Fruit fly (Drosophila melanogaster) whole organism, embryonic: ENCODE measurements around the gene mof.
A peak's percentile ranks its signal among the peaks of the same experiment; 100 is the strongest.

Experiments
- ATbp ChIP-seq: fragments of 200-800 bp; sonication (Bioruptor generic); optimal IDR thresholded peaks from 2 replicates; lab custom pipeline; 2017; ENCODE audit warnings: missing biosample characterization, mild to moderate bottlenecking, missing genetic modification characterization, missing genetic modification reagents
- Atf6 ChIP-seq: fragments of 200-800 bp; sonication (Bioruptor generic); IDR thresholded peaks from 2 replicates; pipeline ENCODE4 v1.3.6; 2022; ENCODE audit warnings: missing biosample characterization, missing genetic modification characterization
- CG10321 ChIP-seq: fragments of 200-800 bp; sonication (Bioruptor generic); IDR thresholded peaks from 2 replicates; pipeline ENCODE4 v1.3.6; 2022; ENCODE audit warnings: missing biosample characterization, missing genetic modification characterization
- CG10654 ChIP-seq: fragments of 200-800 bp; sonication (Bioruptor generic); optimal IDR thresholded peaks from 2 replicates; lab custom pipeline; 2016; ENCODE audit warnings: missing biosample characterization, missing genetic modification characterization
- CG11504 ChIP-seq: fragments of 200-800 bp; sonication (Bioruptor generic); optimal IDR thresholded peaks from 3 replicates; lab custom pipeline; 2019; ENCODE audit warnings: missing biosample characterization, mild to moderate bottlenecking, missing genetic modification characterization, moderate library complexity
- CG11695 ChIP-seq: fragments of 200-800 bp; sonication (Bioruptor generic); IDR thresholded peaks from 3 replicates; pipeline ENCODE4 v1.3.6; 2022; ENCODE audit warnings: missing biosample characterization, missing genetic modification characterization
- CG12744 ChIP-seq: fragments of 200-800 bp; sonication (Bioruptor generic); optimal IDR thresholded peaks from 2 replicates; lab custom pipeline; 2016; ENCODE audit warnings: missing biosample characterization, missing genetic modification characterization
- CG15479 ChIP-seq: fragments of 200-800 bp; sonication (Bioruptor generic); optimal IDR thresholded peaks from 3 replicates; lab custom pipeline; 2019; ENCODE audit warnings: missing biosample characterization, mild to moderate bottlenecking, missing genetic modification characterization, moderate library complexity
- CG17361 ChIP-seq: fragments of 200-800 bp; sonication (Bioruptor generic); IDR thresholded peaks from 3 replicates; pipeline ENCODE4 v1.3.6; 2022; ENCODE audit warnings: missing biosample characterization, missing genetic modification characterization
- CG18262 ChIP-seq: fragments of 200-800 bp; optimal IDR thresholded peaks from 3 replicates; lab custom pipeline; 2019; ENCODE audit warnings: missing biosample characterization, mild to moderate bottlenecking, missing genetic modification characterization, moderate library complexity
- CG2875 ChIP-seq: fragments of 200-800 bp; sonication (Bioruptor generic); optimal IDR thresholded peaks from 2 replicates; lab custom pipeline; 2017; ENCODE audit warnings: missing biosample characterization, mild to moderate bottlenecking, missing genetic modification characterization, missing genetic modification reagents
- CG31365 ChIP-seq: fragments of 200-800 bp; sonication (Bioruptor generic); optimal IDR thresholded peaks from 2 replicates; lab custom pipeline; 2018; ENCODE audit warnings: missing biosample characterization, mild to moderate bottlenecking, missing genetic modification characterization
- CG3163 ChIP-seq: fragments of 200-800 bp; sonication (Bioruptor generic); optimal IDR thresholded peaks from 3 replicates; lab custom pipeline; 2016; ENCODE audit warnings: missing biosample characterization, missing genetic modification characterization
- CG3838 ChIP-seq: fragments of 200-800 bp; sonication (Bioruptor generic); optimal IDR thresholded peaks from 3 replicates; lab custom pipeline; 2016; ENCODE audit warnings: missing biosample characterization, missing genetic modification characterization
- CG4424 ChIP-seq: fragments of 200-800 bp; sonication (Bioruptor generic); optimal IDR thresholded peaks from 3 replicates; lab custom pipeline; 2016; ENCODE audit warnings: missing biosample characterization, missing genetic modification characterization
- CG4707 ChIP-seq: fragments of 200-800 bp; sonication (Bioruptor generic); optimal IDR thresholded peaks from 2 replicates; lab custom pipeline; 2018; ENCODE audit warnings: missing biosample characterization, mild to moderate bottlenecking, missing genetic modification characterization, moderate library complexity
- CG6854 ChIP-seq: fragments of 200-800 bp; sonication (Bioruptor generic); optimal IDR thresholded peaks from 3 replicates; lab custom pipeline; 2017; ENCODE audit warnings: missing biosample characterization, mild to moderate bottlenecking, missing genetic modification characterization
- CG7556 ChIP-seq: fragments of 200-800 bp; sonication (Bioruptor generic); optimal IDR thresholded peaks from 2 replicates; lab custom pipeline; 2017; ENCODE audit warnings: missing biosample characterization, mild to moderate bottlenecking, missing genetic modification characterization
- CG9437 ChIP-seq: fragments of 200-800 bp; sonication (Bioruptor generic); optimal IDR thresholded peaks from 2 replicates; lab custom pipeline; 2018; ENCODE audit warnings: missing biosample characterization, mild to moderate bottlenecking, missing genetic modification characterization
- CkIIα-i1 ChIP-seq: fragments of 200-800 bp; sonication (Bioruptor generic); IDR thresholded peaks from 2 replicates; pipeline ENCODE4 v1.3.6; 2022; ENCODE audit warnings: missing biosample characterization, missing genetic modification characterization
- D ChIP-seq, 2 experiments: fragments of 200-800 bp in 1 of 2; fragments of >200 bp in 1 of 2; sonication (Bioruptor generic) in 1 of 2; optimal IDR thresholded peaks; 2 replicates in 1 of 2; 3 replicates in 1 of 2; lab custom pipeline; 2017; ENCODE audit warnings: mild to moderate bottlenecking in 1 of 2, missing biosample characterization in 1 of 2, missing genetic modification characterization in 1 of 2, missing genetic modification reagents in 1 of 2
- Dbx ChIP-seq: fragments of 200-800 bp; sonication (Bioruptor generic); IDR thresholded peaks from 3 replicates; pipeline ENCODE4 v1.3.6; 2022; ENCODE audit warnings: missing biosample characterization, missing genetic modification characterization
- Dfd ChIP-seq, 2 experiments: fragments of >200 bp; optimal IDR thresholded peaks; 2 replicates each; lab custom pipeline; 2017; ENCODE audit warnings: missing biosample characterization in 2 of 2, missing genetic modification characterization in 2 of 2
- Dp ChIP-seq: fragments of 200-800 bp; sonication (Bioruptor generic); optimal IDR thresholded peaks from 2 replicates; lab custom pipeline; 2018; ENCODE audit warnings: missing biosample characterization, mild to moderate bottlenecking, missing genetic modification characterization, moderate library complexity
- Ets97D ChIP-seq: fragments of 200-800 bp; sonication (Bioruptor generic); optimal IDR thresholded peaks from 3 replicates; lab custom pipeline; 2016; ENCODE audit warnings: missing biosample characterization, missing genetic modification characterization
- H2.0 ChIP-seq: fragments of 200-800 bp; sonication (Bioruptor generic); IDR thresholded peaks from 2 replicates; pipeline ENCODE4 v1.3.6; 2022; ENCODE audit warnings: missing biosample characterization, missing genetic modification characterization
- Lpt ChIP-seq: fragments of >200 bp; optimal IDR thresholded peaks from 2 replicates; lab custom pipeline; 2018; ENCODE audit warnings: missing biosample characterization, missing genetic modification characterization
- MBD-R2 ChIP-seq: fragments of 200-800 bp; sonication (Bioruptor generic); IDR thresholded peaks from 2 replicates; pipeline ENCODE4 v1.3.6; 2022; ENCODE audit warnings: missing biosample characterization, missing genetic modification characterization
- Meics ChIP-seq: fragments of 200-800 bp; sonication (Bioruptor generic); optimal IDR thresholded peaks from 2 replicates; lab custom pipeline; 2017; ENCODE audit warnings: missing biosample characterization, mild to moderate bottlenecking, missing genetic modification characterization
- crp ChIP-seq, 2 experiments: fragments of 200-800 bp; sonication (Bioruptor generic); optimal IDR thresholded peaks; 2 replicates in 1 of 2; 3 replicates in 1 of 2; lab custom pipeline; 2017; ENCODE audit warnings: missing biosample characterization in 2 of 2, missing genetic modification characterization in 2 of 2, mild to moderate bottlenecking in 1 of 2, moderate library complexity in 1 of 2
- danr ChIP-seq: fragments of 200-800 bp; sonication (Bioruptor generic); IDR thresholded peaks from 2 replicates; pipeline ENCODE4 v1.3.6; 2022; ENCODE audit warnings: missing biosample characterization, missing genetic modification characterization
- dmrt11E ChIP-seq: fragments of 200-800 bp; sonication (Bioruptor generic); optimal IDR thresholded peaks from 3 replicates; lab custom pipeline; 2018; ENCODE audit warnings: missing biosample characterization, mild to moderate bottlenecking, missing genetic modification characterization, moderate library complexity
- inv ChIP-seq: fragments of 200-800 bp; sonication (Bioruptor generic); IDR thresholded peaks from 2 replicates; pipeline ENCODE4 v1.3.6; 2022; ENCODE audit warnings: missing biosample characterization, missing genetic modification characterization; ENCODE audit not compliant: partially characterized antibody
- mld ChIP-seq: fragments of 200-800 bp; sonication (Bioruptor generic); IDR thresholded peaks from 3 replicates; pipeline ENCODE4 v1.3.6; 2022; ENCODE audit warnings: missing biosample characterization, missing genetic modification characterization; ENCODE audit not compliant: partially characterized antibody
- oc ChIP-seq: fragments of 200-800 bp; sonication (Bioruptor generic); optimal IDR thresholded peaks from 2 replicates; lab custom pipeline; 2018; ENCODE audit warnings: missing biosample characterization, mild to moderate bottlenecking, missing genetic modification characterization, moderate library complexity
- peb ChIP-seq: fragments of 200-800 bp; sonication (Bioruptor generic); IDR thresholded peaks from 2 replicates; pipeline ENCODE4 v1.3.6; 2022; ENCODE audit warnings: missing biosample characterization, missing genetic modification characterization
- pho ChIP-seq: fragments of 200-800 bp; sonication (Bioruptor generic); optimal IDR thresholded peaks from 2 replicates; lab custom pipeline; 2016; ENCODE audit warnings: missing biosample characterization, missing genetic modification characterization
- prd ChIP-seq, 3 experiments: fragments of >200 bp in 2 of 3; fragments of 200-800 bp in 1 of 3; sonication (Bioruptor generic) in 1 of 3; optimal IDR thresholded peaks in 2 of 3; IDR thresholded peaks in 1 of 3; 2 replicates in 2 of 3; 3 replicates in 1 of 3; pipeline versions ENCODE4 v1.3.6 to Lab custom; 2017 to 2022; ENCODE audit warnings: missing biosample characterization in 1 of 3, missing genetic modification characterization in 1 of 3
- pros ChIP-seq: fragments of 200-800 bp; sonication (Bioruptor generic); optimal IDR thresholded peaks from 3 replicates; lab custom pipeline; 2019; ENCODE audit warnings: missing biosample characterization, mild to moderate bottlenecking, missing genetic modification characterization, moderate library complexity
- sc ChIP-seq, 3 experiments: fragments of >200 bp in 2 of 3; fragments of 200-800 bp in 1 of 3; sonication (Bioruptor generic) in 1 of 3; optimal IDR thresholded peaks; 2 replicates in 2 of 3; 3 replicates in 1 of 3; lab custom pipeline; 2017; ENCODE audit warnings: mild to moderate bottlenecking in 1 of 3, missing biosample characterization in 1 of 3, missing genetic modification characterization in 1 of 3, missing genetic modification reagents in 1 of 3
- seq ChIP-seq: fragments of 200-800 bp; sonication (Bioruptor generic); IDR thresholded peaks from 2 replicates; pipeline ENCODE4 v1.3.6; 2022; ENCODE audit warnings: missing biosample characterization, missing genetic modification characterization
- sim ChIP-seq: fragments of 200-800 bp; sonication (Bioruptor generic); IDR thresholded peaks from 2 replicates; pipeline ENCODE4 v1.3.6; 2022; ENCODE audit warnings: missing biosample characterization, missing genetic modification characterization
- slp2 ChIP-seq: fragments of 200-800 bp; sonication (Bioruptor generic); optimal IDR thresholded peaks from 2 replicates; lab custom pipeline; 2016; ENCODE audit warnings: missing biosample characterization, missing genetic modification characterization
- stc ChIP-seq: fragments of 200-800 bp; sonication (Bioruptor generic); IDR thresholded peaks from 2 replicates; pipeline ENCODE4 v1.3.6; 2022; ENCODE audit warnings: missing biosample characterization, missing genetic modification characterization
- tna ChIP-seq: fragments of 200-800 bp; sonication (Bioruptor generic); IDR thresholded peaks from 2 replicates; pipeline ENCODE4 v1.3.6; 2022; ENCODE audit warnings: missing biosample characterization, missing genetic modification characterization; ENCODE audit not compliant: partially characterized antibody
- toy ChIP-seq: fragments of 200-800 bp; sonication (Bioruptor generic); IDR thresholded peaks from 2 replicates; pipeline ENCODE4 v1.3.6; 2022; ENCODE audit warnings: missing biosample characterization, missing genetic modification characterization
- zfh2 ChIP-seq: fragments of 200-800 bp; sonication (Bioruptor generic); optimal IDR thresholded peaks from 2 replicates; lab custom pipeline; 2016; ENCODE audit warnings: missing biosample characterization, missing genetic modification characterization

mof gene

dm6 chrX:5895821-5896550 is 19.3 kb upstream of the mof start (continued):
- peak; percentile 86 for TF ChIP-seq CG10654 (GFP tag; lab: Kevin White, UChicago)
- peak; percentile 79 for TF ChIP-seq toy (GFP tag; lab: Robert Waterston, UW)
- peak; percentile 92 for TF ChIP-seq CG11504
- TF ChIP-seq Dp (GFP tag; lab: Kevin White, UChicago): no peak
- no peak for TF ChIP-seq sc (optimal IDR thresholded peaks at IDR 0.05; lab: Kevin White, UChicago)
- peak; percentile 84 for TF ChIP-seq sc (GFP tag; optimal IDR thresholded peaks at IDR 0.05; lab: Kevin White, UChicago)
- peak; percentile 95 for TF ChIP-seq ATbp
- peak; percentile 75 for TF ChIP-seq danr (GFP tag; lab: Robert Waterston, UW)
- peak; percentile 75 for TF ChIP-seq CG6854 (GFP tag; lab: Kevin White, UChicago)
- TF ChIP-seq CG12744 (GFP tag; lab: Kevin White, UChicago): peak; percentile 73
- TF ChIP-seq sim (GFP tag; lab: Robert Waterston, UW): peak; percentile 92
- peak in 1 of 2 experiments; percentile 44 for TF ChIP-seq crp (GFP tag; optimal IDR thresholded peaks at IDR 0.05; lab: Kevin White, UChicago)
- TF ChIP-seq mld (GFP tag; lab: Robert Waterston, UW): no peak
- TF ChIP-seq CG17361 (GFP tag; lab: Robert Waterston, UW): peak; percentile 90
- peak; percentile 83 for TF ChIP-seq dmrt11E (tag; lab: Kevin White, UChicago)
- peak; percentile 91 for TF ChIP-seq CG2875 (GFP tag; lab: Kevin White, UChicago)
- TF ChIP-seq CG4707: peak; percentile 74
- peak; percentile 67 for TF ChIP-seq CG3163 (GFP tag; lab: Kevin White, UChicago)
- peak; percentile 78 for TF ChIP-seq CG31365 (tag; lab: Kevin White, UChicago)
- no peak for TF ChIP-seq pros (GFP tag; lab: Kevin White, UChicago)
- no peak for TF ChIP-seq tna (GFP tag; lab: Robert Waterston, UW)
- peak; percentile 30 for TF ChIP-seq zfh2
- peak; percentile 91 for TF ChIP-seq peb
- TF ChIP-seq oc (tag; lab: Kevin White, UChicago): peak; percentile 93
- peak; percentile 66 for TF ChIP-seq CG9437
- peak; percentile 89 for TF ChIP-seq H2.0 (GFP tag; lab: Robert Waterston, UW)
- TF ChIP-seq slp2 (GFP tag; lab: Kevin White, UChicago): peak; percentile 91
- peak; percentile 82 for TF ChIP-seq Meics
- no peak for TF ChIP-seq Dfd (GFP tag; optimal IDR thresholded peaks at IDR 0.05; lab: Kevin White, UChicago)
- TF ChIP-seq MBD-R2 (GFP tag; lab: Robert Waterston, UW): peak; percentile 71; the same call in 1 of the 2 replicates
- TF ChIP-seq inv (GFP tag; lab: Robert Waterston, UW): no peak
- peak; percentile 87 for TF ChIP-seq seq (GFP tag; lab: Robert Waterston, UW)
- peak; percentile 83 for TF ChIP-seq CG7556
- TF ChIP-seq CG10321 (GFP tag; lab: Robert Waterston, UW): peak; percentile 72
- peak; percentile 92 for TF ChIP-seq CG4424
- TF ChIP-seq CG18262 (tag; lab: Kevin White, UChicago): peak; percentile 92
- peak; percentile 91 for TF ChIP-seq stc
- TF ChIP-seq Dbx (GFP tag; lab: Robert Waterston, UW): peak; percentile 60; the same call in 2 of the 3 replicates
- peak; percentile 65 for TF ChIP-seq Ets97D (GFP tag; lab: Kevin White, UChicago)
- TF ChIP-seq Lpt (GFP tag; lab: Kevin White, UChicago): no peak
- no peak for TF ChIP-seq prd (optimal IDR thresholded peaks at IDR 0.05; lab: Kevin White, UChicago)
- TF ChIP-seq prd (GFP tag; IDR thresholded peaks at IDR 0.05; lab: Robert Waterston, UW): peak; percentile 92
- TF ChIP-seq CG3838 (GFP tag; lab: Kevin White, UChicago): peak; percentile 44
- no peak for TF ChIP-seq D (optimal IDR thresholded peaks at IDR 0.05; lab: Kevin White, UChicago)
- TF ChIP-seq D (GFP tag; optimal IDR thresholded peaks at IDR 0.05; lab: Kevin White, UChicago): peak; percentile 92
- peak; percentile 44; the same call in 1 of the 2 replicates for TF ChIP-seq CkIIα-i1 (GFP tag; lab: Robert Waterston, UW)
- TF ChIP-seq Atf6 (GFP tag; lab: Robert Waterston, UW): peak; percentile 81
- TF ChIP-seq pho (GFP tag; lab: Kevin White, UChicago): peak; percentile 72
- TF ChIP-seq CG15479 (GFP tag; lab: Kevin White, UChicago): no peak
- peak; percentile 90 for TF ChIP-seq CG11695 (GFP tag; lab: Robert Waterston, UW)
